Worm (Caenorhabditis elegans) whole organism, late embryonic: ENCODE results near the gene ehs-1.

Source experiments
- C08G9.2 ChIP-seq: sonication (generic microtip); optimal IDR thresholded peaks from 2 replicates; lab custom pipeline; 2016; ENCODE audit warnings: mild to moderate bottlenecking, missing genetic modification characterization, moderate library complexity, missing compliant biosample characterization
- C38D4.7 ChIP-seq: fragments of 200-800 bp; sonication (Bioruptor generic); optimal IDR thresholded peaks from 2 replicates; lab custom pipeline; 2018; ENCODE audit warnings: mild to moderate bottlenecking, missing genetic modification characterization, moderate library complexity, missing compliant biosample characterization
- F13H6.1 ChIP-seq: sonication (generic microtip); optimal IDR thresholded peaks from 2 replicates; lab custom pipeline; 2016; ENCODE audit warnings: missing genetic modification characterization, missing compliant biosample characterization
- K09A11.1 ChIP-seq: sonication (generic microtip); optimal IDR thresholded peaks from 2 replicates; lab custom pipeline; 2017; ENCODE audit warnings: antibody characterized with exemption, mild to moderate bottlenecking, missing genetic modification characterization, missing compliant biosample characterization; ENCODE audit not compliant: insufficient read depth
- T23F11.4 ChIP-seq: fragments of 200-800 bp; sonication (Bioruptor generic); optimal IDR thresholded peaks from 2 replicates; lab custom pipeline; 2018; ENCODE audit warnings: mild to moderate bottlenecking, missing genetic modification characterization, missing compliant biosample characterization
- ceh-19 ChIP-seq: fragments of 200-800 bp; sonication (Bioruptor generic); optimal IDR thresholded peaks from 2 replicates; lab custom pipeline; 2018; ENCODE audit warnings: mild to moderate bottlenecking, missing genetic modification characterization, missing compliant biosample characterization
- ceh-22 ChIP-seq: sonication (generic microtip); optimal IDR thresholded peaks from 2 replicates; lab custom pipeline; 2017; ENCODE audit warnings: missing biosample characterization, missing genetic modification characterization
- ceh-31 ChIP-seq: sonication (generic microtip); optimal IDR thresholded peaks from 2 replicates; lab custom pipeline; 2016; ENCODE audit warnings: missing genetic modification characterization, missing compliant biosample characterization
- ceh-45 ChIP-seq: fragments of 200-800 bp; sonication (Bioruptor generic); IDR thresholded peaks from 2 replicates; pipeline ENCODE4 v1.3.6; 2022; ENCODE audit warnings: missing genetic modification reagents, missing genetic modification characterization, missing compliant biosample characterization
- ceh-48 ChIP-seq: sonication (generic microtip); optimal IDR thresholded peaks from 2 replicates; lab custom pipeline; 2016; ENCODE audit warnings: missing genetic modification characterization, inconsistent platforms, missing compliant biosample characterization
- ceh-6 ChIP-seq: fragments of 200-800 bp; sonication (Bioruptor generic); optimal IDR thresholded peaks from 2 replicates; lab custom pipeline; 2018; ENCODE audit warnings: mild to moderate bottlenecking, missing genetic modification characterization, missing compliant biosample characterization
- ceh-9 ChIP-seq: sonication (generic microtip); optimal IDR thresholded peaks from 2 replicates; lab custom pipeline; 2016; ENCODE audit warnings: mild to moderate bottlenecking, missing genetic modification characterization, inconsistent platforms, missing compliant biosample characterization
- che-1 ChIP-seq: sonication (generic microtip); optimal IDR thresholded peaks from 2 replicates; lab custom pipeline; 2016; ENCODE audit warnings: mild to moderate bottlenecking, missing genetic modification characterization, missing compliant biosample characterization
- elt-4 ChIP-seq: sonication (generic microtip); optimal IDR thresholded peaks from 2 replicates; lab custom pipeline; 2016; ENCODE audit warnings: missing genetic modification characterization, missing compliant biosample characterization
- eyg-1 ChIP-seq: sonication (generic microtip); optimal IDR thresholded peaks from 2 replicates; lab custom pipeline; 2016; ENCODE audit warnings: missing genotype, missing genetic modification characterization, missing compliant biosample characterization
- fax-1 ChIP-seq: sonication (generic microtip); optimal IDR thresholded peaks from 2 replicates; lab custom pipeline; 2016; ENCODE audit warnings: missing genotype, missing genetic modification characterization, missing compliant biosample characterization
- fkh-6 ChIP-seq: sonication (generic microtip); optimal IDR thresholded peaks from 2 replicates; lab custom pipeline; 2016; ENCODE audit warnings: missing genetic modification characterization, missing compliant biosample characterization
- gmeb-2 ChIP-seq: sonication (generic microtip); optimal IDR thresholded peaks from 2 replicates; lab custom pipeline; 2016; ENCODE audit warnings: missing genetic modification characterization, inconsistent platforms, missing compliant biosample characterization
- hlh-13 ChIP-seq: fragments of 200-800 bp; sonication (Bioruptor generic); optimal IDR thresholded peaks from 2 replicates; lab custom pipeline; 2018; ENCODE audit warnings: mild to moderate bottlenecking, missing genetic modification characterization, missing compliant biosample characterization
- hlh-15 ChIP-seq: sonication (generic microtip); optimal IDR thresholded peaks from 2 replicates; lab custom pipeline; 2016; ENCODE audit warnings: missing genetic modification characterization, missing compliant biosample characterization
- hlh-30 ChIP-seq: sonication (generic microtip); optimal IDR thresholded peaks from 2 replicates; lab custom pipeline; 2017; ENCODE audit warnings: antibody characterized with exemption, missing genetic modification characterization, missing compliant biosample characterization; ENCODE audit not compliant: insufficient read depth
- hlh-8 ChIP-seq: sonication (generic microtip); optimal IDR thresholded peaks from 2 replicates; lab custom pipeline; 2016; ENCODE audit warnings: missing genotype, missing genetic modification characterization, missing compliant biosample characterization
- lim-6 ChIP-seq: sonication (generic microtip); optimal IDR thresholded peaks from 2 replicates; lab custom pipeline; 2016; ENCODE audit warnings: missing genetic modification characterization, missing compliant biosample characterization
- madf-2 ChIP-seq: sonication (generic microtip); optimal IDR thresholded peaks from 2 replicates; lab custom pipeline; 2017; ENCODE audit warnings: missing genetic modification characterization, missing compliant biosample characterization
- mec-3 ChIP-seq: sonication (generic microtip); optimal IDR thresholded peaks from 2 replicates; lab custom pipeline; 2016; ENCODE audit warnings: borderline replicate concordance, missing genetic modification characterization, missing compliant biosample characterization
- pat-9 ChIP-seq: fragments of 200-800 bp; sonication (Bioruptor generic); optimal IDR thresholded peaks from 2 replicates; lab custom pipeline; 2018; ENCODE audit warnings: mild to moderate bottlenecking, missing genetic modification characterization, moderate library complexity, missing compliant biosample characterization
- pax-1 ChIP-seq: fragments of 150-350 bp; optimal IDR thresholded peaks from 2 replicates; lab custom pipeline; 2014; ENCODE audit warnings: missing biosample characterization, missing genetic modification characterization
- pha-2 ChIP-seq: sonication (generic microtip); optimal IDR thresholded peaks from 2 replicates; lab custom pipeline; 2017; ENCODE audit warnings: mild to moderate bottlenecking, missing genetic modification characterization, missing compliant biosample characterization
- pha-4 ChIP-seq: fragments of 150-350 bp; optimal IDR thresholded peaks from 2 replicates; lab custom pipeline; 2018; ENCODE audit warnings: missing biosample characterization, missing genetic modification reagents, missing genetic modification characterization
- pqm-1 ChIP-seq: sonication (generic microtip); optimal IDR thresholded peaks from 2 replicates; lab custom pipeline; 2016; ENCODE audit warnings: missing genetic modification characterization, missing compliant biosample characterization
- sdc-2 ChIP-seq: sonication (generic microtip); optimal IDR thresholded peaks from 2 replicates; lab custom pipeline; 2016; ENCODE audit warnings: missing genotype, missing genetic modification characterization, missing compliant biosample characterization
- tbx-2 ChIP-seq: sonication (generic microtip); optimal IDR thresholded peaks from 2 replicates; lab custom pipeline; 2016; ENCODE audit warnings: missing genetic modification characterization, missing compliant biosample characterization
- unc-42 ChIP-seq: sonication (generic microtip); optimal IDR thresholded peaks from 2 replicates; lab custom pipeline; 2016; ENCODE audit warnings: missing genotype, missing genetic modification characterization, missing compliant biosample characterization
- ztf-16 ChIP-seq: sonication (generic microtip); optimal IDR thresholded peaks from 2 replicates; lab custom pipeline; 2017; ENCODE audit warnings: missing genetic modification characterization, missing compliant biosample characterization

The ehs-1 gene

DNA sequence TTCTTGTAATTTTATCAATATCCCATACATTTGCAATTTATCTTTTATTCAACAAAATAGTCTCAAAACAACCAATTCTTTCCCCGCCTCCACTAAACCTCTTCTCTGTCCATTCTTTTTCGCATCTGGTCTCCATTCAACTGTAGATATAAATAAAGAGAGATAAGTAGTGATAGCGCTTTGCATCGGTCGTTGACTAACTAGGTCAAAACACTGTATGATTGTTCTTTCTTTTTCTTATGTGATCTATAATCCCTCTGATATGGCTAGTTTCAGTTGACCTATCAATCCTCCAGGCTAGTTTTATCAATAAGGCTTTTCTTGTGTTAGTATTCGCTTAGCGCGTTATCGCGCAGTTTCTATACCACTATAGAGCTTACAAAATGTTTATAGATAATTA lies 32.7 kb downstream of the ehs-1 start:
- no peak for TF ChIP-seq tbx-2 (tag; lab: Kevin White, UChicago)
- no peak for TF ChIP-seq pha-2
- TF ChIP-seq F13H6.1 (tag; lab: Kevin White, UChicago), result no peak
- no peak for TF ChIP-seq fkh-6 (tag; lab: Kevin White, UChicago)
- TF ChIP-seq sdc-2 (tag; lab: Kevin White, UChicago), result no peak
- TF ChIP-seq che-1, result no peak
- TF ChIP-seq ceh-6 (GFP tag; lab: Kevin White, UChicago), result no peak
- no peak for TF ChIP-seq pat-9 (tag; lab: Kevin White, UChicago)
- TF ChIP-seq ceh-45 (GFP tag; lab: Robert Waterston, UW), result no peak
- no peak for TF ChIP-seq hlh-13
- TF ChIP-seq C38D4.7, result no peak
- TF ChIP-seq pax-1, result no peak

DNA sequence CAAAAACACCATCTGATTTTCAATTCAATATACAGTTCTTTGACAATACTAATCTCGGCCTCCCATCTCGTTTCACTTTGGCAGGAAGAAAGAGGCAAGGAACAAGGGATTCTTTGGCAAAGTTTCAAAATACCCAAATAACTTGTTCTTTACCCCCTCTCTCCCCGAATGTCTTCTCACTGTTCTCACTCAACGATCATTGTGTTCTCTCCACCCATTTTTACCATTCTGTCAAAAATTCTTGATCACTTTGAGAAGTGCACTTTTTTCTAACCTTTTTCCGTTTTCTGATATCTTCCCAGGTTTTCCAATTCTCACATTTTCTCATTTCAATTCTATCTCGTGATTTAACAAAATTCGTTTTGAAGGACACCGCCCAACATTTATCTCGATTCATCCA lies 33.6 kb downstream of the ehs-1 start, which contains the start of gene H41C03.1:
TSS of gene H41C03.1 (plus strand) at position 301 of the 400 bp plus-strand sequence.
- no peak for TF ChIP-seq gmeb-2 (tag; lab: Kevin White, UChicago)
- no peak for TF ChIP-seq K09A11.1 (tag; lab: Kevin White, UChicago)
- TF ChIP-seq pqm-1 (tag; lab: Kevin White, UChicago), result no peak

DNA sequence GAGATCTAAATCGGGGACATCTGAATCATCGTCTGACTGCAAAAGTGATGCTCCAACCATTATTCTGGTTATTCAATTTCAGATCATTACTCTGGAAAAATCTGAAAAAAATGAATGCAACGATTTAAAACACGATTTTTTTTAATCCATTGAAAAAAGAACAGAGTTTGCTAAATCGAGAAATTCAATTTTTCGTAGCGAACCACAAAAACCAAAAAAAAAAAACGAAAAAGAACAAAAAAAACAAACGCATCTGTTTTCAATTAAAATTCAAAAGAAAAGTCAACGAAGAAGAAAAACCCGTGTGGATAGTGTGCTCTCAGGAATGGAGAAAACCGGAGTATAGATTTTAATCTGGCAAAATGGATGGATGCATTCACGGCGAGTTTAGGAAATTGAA lies 37.8 kb downstream of the ehs-1 start, which contains the start of gene F55C12.4:
TSS of gene F55C12.4 (minus strand) at position 101 of the 400 bp plus-strand sequence.
- TF ChIP-seq ceh-22 (no peak), che-1 (no peak), T23F11.4 (GFP tag; lab: Kevin White, UChicago) (no peak), ceh-48 (tag; lab: Kevin White, UChicago) (no peak), eyg-1 (tag; lab: Kevin White, UChicago) (no peak), ceh-19 (GFP tag; lab: Kevin White, UChicago) (no peak)
- TF ChIP-seq, all 69 proteins: peak for 0

DNA sequence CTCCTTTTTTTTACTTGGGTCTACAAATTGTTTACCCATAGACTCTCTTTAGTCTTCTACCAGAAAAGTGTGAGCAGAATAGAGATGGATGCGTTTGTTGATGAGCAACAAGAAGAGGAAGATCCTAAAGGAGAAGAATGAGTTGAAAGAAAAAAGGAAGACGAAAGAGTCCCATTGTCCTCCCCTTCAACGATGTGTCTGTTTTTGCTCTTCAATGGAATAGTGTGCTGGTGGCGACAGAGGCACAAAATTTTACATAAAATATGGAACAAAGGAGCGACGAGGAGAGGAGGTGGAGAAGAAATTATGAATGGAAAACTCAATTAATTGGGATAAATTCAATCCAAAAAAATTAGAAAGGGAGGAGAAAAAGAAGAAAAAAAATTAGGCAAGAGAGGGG lies 40.1 kb downstream of the ehs-1 start:
- peak; percentile 41 for TF ChIP-seq ceh-31
- TF ChIP-seq hlh-30 (tag; lab: Kevin White, UChicago), result no peak
- peak; percentile 5 for TF ChIP-seq unc-42

DNA sequence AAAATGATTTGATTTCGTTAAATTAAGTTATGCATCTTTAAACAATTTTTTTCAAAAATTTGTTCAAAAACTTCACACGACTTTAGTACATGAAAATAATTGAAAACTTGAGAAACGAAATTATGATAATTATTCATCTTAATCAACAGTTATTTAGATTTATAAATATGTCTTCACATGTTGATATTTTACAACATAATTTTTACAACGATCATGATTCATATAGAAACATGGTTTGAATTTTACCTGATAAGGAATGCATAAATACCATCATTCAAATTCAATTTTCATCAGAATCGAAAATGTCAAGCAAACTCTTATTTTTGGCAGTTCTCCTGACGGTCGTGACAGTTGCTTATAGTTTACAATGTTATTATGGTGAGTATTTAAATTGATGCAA lies 43.4 kb downstream of the ehs-1 start, which contains the start of gene tag-234:
TSS of gene tag-234 (plus strand) at position 301 of the 400 bp plus-strand sequence.
- TF ChIP-seq mec-3 (tag; lab: Kevin White, UChicago) (no peak), unc-42 (no peak), fkh-6 (tag; lab: Kevin White, UChicago) (no peak), sdc-2 (tag; lab: Kevin White, UChicago) (no peak), che-1 (no peak), ceh-22 (no peak), fax-1 (no peak), pha-2 (no peak), eyg-1 (tag; lab: Kevin White, UChicago) (no peak), pax-1 (no peak)

DNA sequence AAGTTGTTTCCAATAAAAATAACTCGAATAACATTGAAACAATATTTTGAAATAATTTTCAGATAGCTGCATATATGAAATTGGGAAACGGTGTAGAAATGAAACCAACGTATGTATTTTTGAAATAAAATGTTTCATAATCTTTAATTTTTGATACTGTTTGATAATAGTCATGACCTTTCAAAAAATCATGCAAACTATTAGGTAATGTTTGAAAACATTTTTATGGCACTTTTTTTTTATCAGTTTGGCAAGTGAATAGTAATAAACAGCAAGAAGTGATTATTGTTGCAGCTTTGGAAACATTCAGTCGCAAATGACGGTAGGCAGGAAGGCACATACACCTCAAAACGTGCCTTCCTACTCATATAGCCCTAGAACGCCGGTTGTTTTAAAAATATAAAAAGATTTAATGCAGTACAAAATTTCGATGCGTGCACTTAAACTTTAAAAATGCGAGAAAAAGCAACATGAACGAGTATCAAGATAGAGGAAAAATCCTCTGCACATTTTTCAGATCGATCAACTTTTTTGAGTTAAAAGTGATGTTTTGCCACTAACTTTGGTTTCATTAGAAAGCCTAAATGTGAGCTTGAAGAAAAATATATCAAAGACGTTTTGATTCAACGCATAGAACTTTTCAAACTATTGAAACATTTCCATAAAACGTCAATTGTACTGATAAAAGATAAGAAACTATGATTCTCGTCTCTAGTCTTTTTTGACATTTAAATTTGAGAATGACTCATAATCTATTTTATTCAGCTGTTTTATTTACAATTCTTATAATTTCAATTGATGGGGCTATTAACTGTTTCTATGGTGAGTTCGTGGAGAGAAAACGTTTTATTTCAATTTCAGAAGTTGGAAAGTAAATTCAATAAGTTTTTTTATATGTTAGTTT lies 45.1 kb downstream of the ehs-1 start, which contains the start of gene F55C12.19:
TSS of gene F55C12.19 (plus strand) at position 735 of the 904 bp plus-strand sequence.
- no peak for TF ChIP-seq hlh-8
- TF ChIP-seq ceh-9, result no peak
- TF ChIP-seq C38D4.7, result no peak
- TF ChIP-seq pha-4 (tag; lab: Kevin White, UChicago), result no peak
- TF ChIP-seq fax-1, result no peak
- TF ChIP-seq gmeb-2 (tag; lab: Kevin White, UChicago), result no peak
- no peak for TF ChIP-seq hlh-30 (tag; lab: Kevin White, UChicago)
- TF ChIP-seq elt-4 (tag; lab: Kevin White, UChicago), result no peak
- no peak for TF ChIP-seq mec-3 (tag; lab: Kevin White, UChicago)
- no peak for TF ChIP-seq hlh-15 (tag; lab: Kevin White, UChicago)
- TF ChIP-seq C08G9.2, result no peak
- TF ChIP-seq ceh-19 (GFP tag; lab: Kevin White, UChicago), result no peak
- TF ChIP-seq tbx-2 (tag; lab: Kevin White, UChicago), result no peak
- no peak for TF ChIP-seq ztf-16 (tag; lab: Kevin White, UChicago)
- TF ChIP-seq ceh-48 (tag; lab: Kevin White, UChicago), result no peak
- TF ChIP-seq madf-2, result no peak
- TF ChIP-seq lim-6 (tag; lab: Kevin White, UChicago), result no peak
- TF ChIP-seq, all 69 proteins: peak for 0
